Worm (Caenorhabditis elegans): ENCODE measurements around the gene F41B4.3.
A peak's percentile ranks its signal among the peaks of the same experiment; 100 is the strongest.

ce11 chrX:6804857-6805256 lies 31.1 kb downstream of the F41B4.3 start:
- no peak for TF ChIP-seq dao-5 (tag; optimal IDR thresholded peaks at IDR 0.05)
- peak; percentile 4 for TF ChIP-seq W03F9.2 (tag; optimal IDR thresholded peaks at IDR 0.05)
- no peak for TF ChIP-seq him-1 (tag; optimal IDR thresholded peaks at IDR 0.05)
